Worm (Caenorhabditis elegans) whole organism, L3 larva: ENCODE results near the gene ung-1.
"Not testable (repeated sequence)": the region's sequence is repeated elsewhere in the genome, so short reads cannot be mapped to it uniquely, and the experiment has no call there.

Experiments used
- ZK546.5 ChIP-seq: sonication (generic microtip); optimal IDR thresholded peaks from 2 replicates; lab custom pipeline; 2017; ENCODE audit warnings: missing biosample characterization, missing genetic modification characterization
- egl-27 ChIP-seq: sonication (generic microtip); optimal IDR thresholded peaks from 4 replicates; lab custom pipeline; 2017; ENCODE audit warnings: missing biosample characterization, missing genetic modification reagents, missing genetic modification characterization
- elt-1 ChIP-seq: fragments of 150-350 bp; optimal IDR thresholded peaks from 2 replicates; lab custom pipeline; 2014; ENCODE audit warnings: missing biosample characterization, missing genetic modification characterization
- jun-1 ChIP-seq: fragments of 150-350 bp; optimal IDR thresholded peaks from 2 replicates; lab custom pipeline; 2014; ENCODE audit warnings: missing biosample characterization, missing genetic modification reagents, missing genetic modification characterization
- pha-4 ChIP-seq: fragments of 150-350 bp; optimal IDR thresholded peaks from 2 replicates; lab custom pipeline; 2014; ENCODE audit warnings: missing biosample characterization, missing genetic modification reagents, missing genetic modification characterization
- unc-39 ChIP-seq: sonication (generic microtip); optimal IDR thresholded peaks from 4 replicates; lab custom pipeline; 2017; ENCODE audit warnings: missing biosample characterization, missing genetic modification characterization

DNA sequence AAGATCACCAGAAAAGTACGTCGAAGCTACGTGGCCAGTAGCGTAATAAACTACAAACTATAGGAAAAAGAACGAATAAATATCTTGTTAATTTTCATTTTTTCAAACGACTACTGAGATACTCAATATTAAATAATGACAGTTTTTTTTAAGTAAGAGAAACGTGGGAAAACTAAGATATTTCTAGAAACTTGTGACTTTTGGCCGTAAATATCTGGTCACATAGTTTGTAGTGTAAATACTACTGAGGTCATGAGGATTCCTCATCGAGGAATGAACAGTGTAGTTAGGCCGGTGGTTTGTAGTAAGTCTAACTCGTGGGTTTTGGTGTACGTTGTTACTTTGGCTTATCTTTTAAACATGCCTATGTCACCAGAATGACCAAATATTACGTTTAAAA lies 31.2 kb upstream of the ung-1 start:
- not testable (repeated sequence) for TF ChIP-seq ZK546.5 (tag; lab: Kevin White, UChicago); egl-27 (tag; lab: Kevin White, UChicago); unc-39 (tag; lab: Kevin White, UChicago); elt-1 (tag; lab: Kevin White, UChicago); jun-1
- peak; percentile 1 for TF ChIP-seq pha-4
